Worm (Caenorhabditis elegans) whole organism, L4/young adult: ENCODE measurements around the gene R155.5.

Experiments
- W03F9.2 ChIP-seq: fragments of 150-350 bp; optimal IDR thresholded peaks from 2 replicates; lab custom pipeline; 2014; ENCODE audit warnings: missing biosample characterization, missing genetic modification characterization
- him-1 ChIP-seq: sonication (generic microtip); optimal IDR thresholded peaks from 2 replicates; lab custom pipeline; 2016; ENCODE audit warnings: missing genotype, missing genetic modification reagents, missing genetic modification characterization, missing compliant biosample characterization

DNA sequence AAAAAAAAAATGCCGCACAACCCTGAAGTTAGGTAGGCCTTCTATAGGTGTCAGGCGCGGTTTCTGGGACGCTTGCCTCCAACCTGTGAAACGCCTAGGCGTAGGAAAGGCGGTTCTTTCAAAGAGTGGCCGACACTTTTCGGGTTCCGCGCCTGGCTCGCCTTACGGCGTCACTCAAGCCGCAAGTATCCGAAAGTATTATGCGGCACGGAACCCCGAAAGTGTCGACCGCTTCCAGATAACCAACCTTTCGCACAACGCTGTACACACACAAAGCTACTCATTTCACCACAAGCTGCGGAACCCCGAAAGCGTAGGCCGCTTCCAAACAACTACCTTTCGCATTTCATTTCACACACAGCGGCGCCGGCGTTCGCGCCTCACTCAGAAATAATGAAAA lies 7.2 kb downstream of the R155.5 start:
- no peak for TF ChIP-seq him-1 (tag; lab: Kevin White, UChicago)
- no peak for TF ChIP-seq W03F9.2 (tag; lab: Kevin White, UChicago)
